Fruit fly (Drosophila melanogaster): ENCODE measurements around the gene CG2983.

Gene CG2983

DNA sequence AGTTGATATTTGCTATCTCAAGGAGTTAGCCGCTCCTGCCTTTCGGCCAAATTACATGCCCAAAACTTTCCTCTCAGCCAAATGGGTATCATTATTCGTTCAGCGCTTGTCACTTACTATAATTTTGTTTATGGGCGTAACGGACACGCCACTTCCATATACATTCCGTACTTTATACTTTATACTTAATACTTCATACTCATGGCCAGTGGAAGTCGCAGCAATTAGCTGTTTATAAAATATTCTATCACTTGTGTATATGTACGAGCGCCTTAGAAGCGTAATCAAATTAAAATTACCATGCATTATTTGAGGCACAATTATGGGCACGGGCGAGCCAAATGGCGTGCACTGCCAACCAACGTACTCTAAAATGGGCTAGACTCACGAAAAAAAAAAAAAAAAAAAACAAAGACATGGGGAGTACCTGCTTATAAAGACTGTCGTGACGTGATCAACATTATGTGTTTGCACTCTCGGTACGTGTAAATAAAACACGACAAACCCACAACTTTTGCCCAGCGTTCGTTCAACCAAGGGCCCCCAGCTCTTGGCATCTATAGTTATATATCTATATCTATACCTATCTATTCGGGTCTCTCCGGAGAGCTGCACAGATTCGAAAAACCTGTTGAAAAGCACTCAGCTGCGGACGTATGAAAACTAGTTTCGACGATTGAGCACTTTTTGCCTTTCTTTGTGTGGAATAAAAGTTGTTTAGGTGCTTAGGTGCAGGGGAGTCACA, 13.9 kb downstream of the CG2983 start (continued):
- TF ChIP-seq pan (optimal IDR thresholded peaks at IDR 0.05) (no peak), pan (GFP tag; optimal IDR thresholded peaks at IDR 0.05 in 1 of 2, IDR thresholded peaks at IDR 0.05 in 1 of 2) (no peak), zf30C (GFP tag; optimal IDR thresholded peaks at IDR 0.05) (no peak), ATbp (GFP tag; optimal IDR thresholded peaks at IDR 0.05) (peak; percentile 37), CG9932 (GFP tag; IDR thresholded peaks at IDR 0.05) (no peak), Lhr (GFP tag; optimal IDR thresholded peaks at IDR 0.05) (no peak), CG32772 (GFP tag; IDR thresholded peaks at IDR 0.05) (0 out of 2 replicates have a peak, but pooled peaks have one; percentile 25), bbx (GFP tag; IDR thresholded peaks at IDR 0.05; ENCODE audit: partially characterized antibody) (0 out of 2 replicates have a peak, but pooled peaks have one; percentile 34), grn (GFP tag; optimal IDR thresholded peaks at IDR 0.05) (peak; percentile 32), CG17385 (GFP tag; optimal IDR thresholded peaks at IDR 0.05) (peak; percentile 7), CG6813 (GFP tag; optimal IDR thresholded peaks at IDR 0.05) (peak; percentile 64), CG7271 (tag; optimal IDR thresholded peaks at IDR 0.05) (no peak), sd (tag; optimal IDR thresholded peaks at IDR 0.05) (peak; percentile 15), CrebB (tag; optimal IDR thresholded peaks at IDR 0.05) (peak; percentile 48), CG10543 (GFP tag; optimal IDR thresholded peaks at IDR 0.05) (peak; percentile 72), CG14014 (GFP tag; IDR thresholded peaks at IDR 0.05) (peak; percentile 28; the same call in 1 of the 2 replicates), mirr (GFP tag; optimal IDR thresholded peaks at IDR 0.05) (peak; percentile 52), zfh1 (GFP tag; IDR thresholded peaks at IDR 0.05) (0 out of 3 replicates have a peak, but pooled peaks have one; percentile 15), Dll (GFP tag; IDR thresholded peaks at IDR 0.05; ENCODE audit: partially characterized antibody) (peak; percentile 36; the same call in 1 of the 4 replicates), Gsc (GFP tag; IDR thresholded peaks at IDR 0.05) (no peak), gcm (GFP tag; optimal IDR thresholded peaks at IDR 0.05) (peak; percentile 29), unpg (GFP tag; optimal IDR thresholded peaks at IDR 0.05) (peak; percentile 25), z (GFP tag; IDR thresholded peaks at IDR 0.05) (peak; percentile 94), CG10209 (GFP tag; optimal IDR thresholded peaks at IDR 0.05) (no peak), CG11085 (GFP tag; IDR thresholded peaks at IDR 0.05) (no peak), Bdp1 (GFP tag; optimal IDR thresholded peaks at IDR 0.05) (no peak), Sry-β (GFP tag; optimal IDR thresholded peaks at IDR 0.05) (no peak), sob (GFP tag; IDR thresholded peaks at IDR 0.05) (peak; percentile 57), Abd-B (GFP tag; optimal IDR thresholded peaks at IDR 0.05) (no peak), Drgx (GFP tag; IDR thresholded peaks at IDR 0.05) (no peak), Trl (optimal IDR thresholded peaks at IDR 0.05) (peak; percentile 32 to 36), Trl (GFP tag; optimal IDR thresholded peaks at IDR 0.05) (no peak), cas (GFP tag; IDR thresholded peaks at IDR 0.05) (no peak), CG12769 (tag; optimal IDR thresholded peaks at IDR 0.05) (peak; percentile 45), inv (GFP tag; IDR thresholded peaks at IDR 0.05; ENCODE audit: partially characterized antibody) (no peak), Dref (GFP tag; IDR thresholded peaks at IDR 0.05) (no peak), odd (GFP tag; optimal IDR thresholded peaks at IDR 0.05) (peak; percentile 40), caup (GFP tag; optimal IDR thresholded peaks at IDR 0.05; ENCODE audit: severe bottlenecking) (peak; percentile 20), CG4328 (GFP tag; optimal IDR thresholded peaks at IDR 0.05) (peak; percentile 34), wek (GFP tag; optimal IDR thresholded peaks at IDR 0.05) (peak; percentile 54), Fer1 (GFP tag; optimal IDR thresholded peaks at IDR 0.05) (peak; percentile 24), C15 (GFP tag; IDR thresholded peaks at IDR 0.05) (no peak), kni (GFP tag; optimal IDR thresholded peaks at IDR 0.05) (peak; percentile 96), MTF-1 (GFP tag; optimal IDR thresholded peaks at IDR 0.05; ENCODE audit: borderline replicate concordance) (peak; percentile 56), Dbx (GFP tag; IDR thresholded peaks at IDR 0.05) (peak; percentile 7; the same call in 1 of the 3 replicates), CG34224 (GFP tag; IDR thresholded peaks at IDR 0.05; ENCODE audit: partially characterized antibody) (peak; percentile 21; the same call in 1 of the 3 replicates), CG34376 (GFP tag; optimal IDR thresholded peaks at IDR 0.05) (peak; percentile 38), gem (tag; optimal IDR thresholded peaks at IDR 0.05) (no peak)

Measured in whole organism, embryonic.